Fruit fly (Drosophila melanogaster) whole organism, embryonic: ENCODE measurements around the gene Elo68alpha.

ENCODE experiments used
- BEAF-32 ChIP-seq: fragments of 200-800 bp; sonication (Bioruptor generic); optimal IDR thresholded peaks from 3 replicates; lab custom pipeline; 2017; ENCODE audit warnings: missing biosample characterization, missing genetic modification characterization, mild to moderate bottlenecking, moderate library complexity, missing genetic modification reagents
- Bgb ChIP-seq: fragments of 200-800 bp; sonication (Bioruptor generic); IDR thresholded peaks from 2 replicates; pipeline ENCODE4 v1.3.6; 2022; ENCODE audit warnings: missing biosample characterization, missing genetic modification characterization; ENCODE audit not compliant: partially characterized antibody
- CG10274 ChIP-seq: fragments of 200-800 bp; sonication (Bioruptor generic); optimal IDR thresholded peaks from 3 replicates; lab custom pipeline; 2017; ENCODE audit warnings: missing biosample characterization, mild to moderate bottlenecking, missing genetic modification characterization
- CG11456 ChIP-seq: fragments of 200-800 bp; sonication (Bioruptor generic); IDR thresholded peaks from 3 replicates; pipeline ENCODE4 v1.3.6; 2022; ENCODE audit warnings: missing biosample characterization, missing genetic modification characterization
- CG11696 ChIP-seq: fragments of 200-800 bp; sonication (Bioruptor generic); IDR thresholded peaks from 2 replicates; pipeline ENCODE4 v1.3.6; 2022; ENCODE audit warnings: missing biosample characterization, missing genetic modification characterization
- CG11723 ChIP-seq: fragments of 200-800 bp; sonication (Bioruptor generic); optimal IDR thresholded peaks from 2 replicates; lab custom pipeline; 2017; ENCODE audit warnings: missing biosample characterization, mild to moderate bottlenecking, missing genetic modification characterization
- CG1529 ChIP-seq: fragments of 200-800 bp; sonication (Bioruptor generic); optimal IDR thresholded peaks from 3 replicates; lab custom pipeline; 2018; ENCODE audit warnings: missing biosample characterization, missing genetic modification characterization
- CG17568 ChIP-seq: fragments of 200-800 bp; sonication (Bioruptor generic); optimal IDR thresholded peaks from 2 replicates; lab custom pipeline; 2018; ENCODE audit warnings: missing biosample characterization, mild to moderate bottlenecking, missing genetic modification characterization, moderate library complexity
- CG1792 ChIP-seq: fragments of 200-800 bp; sonication (Bioruptor generic); optimal IDR thresholded peaks from 2 replicates; lab custom pipeline; 2016; ENCODE audit warnings: missing biosample characterization, missing genetic modification characterization
- CG18476 ChIP-seq: fragments of 200-800 bp; sonication (Bioruptor generic); optimal IDR thresholded peaks from 2 replicates; lab custom pipeline; 2016; ENCODE audit warnings: missing biosample characterization, mild to moderate bottlenecking, missing genetic modification characterization
- CG2199 ChIP-seq: fragments of 200-800 bp; sonication (Bioruptor generic); IDR thresholded peaks from 3 replicates; pipeline ENCODE4 v1.3.6; 2022; ENCODE audit warnings: missing biosample characterization, missing genetic modification characterization
- CG2875 ChIP-seq: fragments of 200-800 bp; sonication (Bioruptor generic); optimal IDR thresholded peaks from 2 replicates; lab custom pipeline; 2017; ENCODE audit warnings: missing biosample characterization, mild to moderate bottlenecking, missing genetic modification characterization, missing genetic modification reagents
- CG31224 ChIP-seq: fragments of 200-800 bp; sonication (Bioruptor generic); IDR thresholded peaks from 2 replicates; pipeline ENCODE4 v1.3.6; 2022; ENCODE audit warnings: missing biosample characterization, missing genetic modification characterization
- CG32532 ChIP-seq: fragments of 200-800 bp; sonication (Bioruptor generic); IDR thresholded peaks from 2 replicates; pipeline ENCODE4 v1.3.6; 2022; ENCODE audit warnings: missing biosample characterization, missing genetic modification characterization
- CG4854 ChIP-seq: fragments of 200-800 bp; sonication (Bioruptor generic); optimal IDR thresholded peaks from 2 replicates; lab custom pipeline; 2016; ENCODE audit warnings: missing biosample characterization, missing genetic modification characterization, inconsistent platforms
- CG5180 ChIP-seq: fragments of 200-800 bp; sonication (Bioruptor generic); optimal IDR thresholded peaks from 3 replicates; lab custom pipeline; 2017; ENCODE audit warnings: missing biosample characterization, missing genetic modification characterization, mild to moderate bottlenecking, moderate library complexity, missing genetic modification reagents
- CG6765 ChIP-seq: fragments of 200-800 bp; sonication (Bioruptor generic); optimal IDR thresholded peaks from 3 replicates; lab custom pipeline; 2017; ENCODE audit warnings: missing biosample characterization, mild to moderate bottlenecking, missing genetic modification characterization
- CG8089 ChIP-seq: fragments of 200-800 bp; sonication (Bioruptor generic); optimal IDR thresholded peaks from 3 replicates; lab custom pipeline; 2016; ENCODE audit warnings: missing biosample characterization, missing genetic modification characterization
- CG8924 ChIP-seq: fragments of 200-800 bp; optimal IDR thresholded peaks from 3 replicates; lab custom pipeline; 2019; ENCODE audit warnings: missing biosample characterization, mild to moderate bottlenecking, missing genetic modification characterization, moderate library complexity
- CkIIα-i1 ChIP-seq: fragments of 200-800 bp; sonication (Bioruptor generic); IDR thresholded peaks from 2 replicates; pipeline ENCODE4 v1.3.6; 2022; ENCODE audit warnings: missing biosample characterization, missing genetic modification characterization
- D19B ChIP-seq: fragments of 200-800 bp; sonication (Bioruptor generic); optimal IDR thresholded peaks from 2 replicates; lab custom pipeline; 2017; ENCODE audit warnings: missing biosample characterization, mild to moderate bottlenecking, missing genetic modification characterization
- Dip2 ChIP-seq: fragments of 200-800 bp; sonication (Bioruptor generic); IDR thresholded peaks from 2 replicates; pipeline ENCODE4 v1.3.6; 2022; ENCODE audit warnings: missing biosample characterization, missing genetic modification characterization
- Dip3 ChIP-seq: fragments of 200-800 bp; sonication (Bioruptor generic); optimal IDR thresholded peaks from 3 replicates; lab custom pipeline; 2016; ENCODE audit warnings: missing biosample characterization, missing genetic modification characterization
- Dp ChIP-seq: fragments of 200-800 bp; sonication (Bioruptor generic); optimal IDR thresholded peaks from 2 replicates; lab custom pipeline; 2018; ENCODE audit warnings: missing biosample characterization, mild to moderate bottlenecking, missing genetic modification characterization, moderate library complexity
- Hey ChIP-seq: fragments of 200-800 bp; sonication (Bioruptor generic); optimal IDR thresholded peaks from 3 replicates; lab custom pipeline; 2018; ENCODE audit warnings: missing biosample characterization, mild to moderate bottlenecking, missing genetic modification characterization
- HmgD ChIP-seq: fragments of 200-800 bp; sonication (Bioruptor generic); optimal IDR thresholded peaks from 3 replicates; lab custom pipeline; 2016; ENCODE audit warnings: missing biosample characterization, missing genetic modification characterization
- Hmr ChIP-seq: fragments of 200-800 bp; sonication (Bioruptor generic); optimal IDR thresholded peaks from 3 replicates; lab custom pipeline; 2017; ENCODE audit warnings: mild to moderate bottlenecking, missing biosample characterization, missing genetic modification reagents, missing genetic modification characterization
- Lhr ChIP-seq: fragments of 200-800 bp; sonication (Bioruptor generic); optimal IDR thresholded peaks from 3 replicates; lab custom pipeline; 2017; ENCODE audit warnings: mild to moderate bottlenecking, missing biosample characterization, missing genetic modification reagents, missing genetic modification characterization
- MTF-1 ChIP-seq: fragments of 200-800 bp; sonication (Bioruptor generic); optimal IDR thresholded peaks from 2 replicates; lab custom pipeline; 2018; ENCODE audit warnings: missing biosample characterization, mild to moderate bottlenecking, missing genetic modification characterization, borderline replicate concordance
- NC2β ChIP-seq: fragments of 200-800 bp; sonication (Bioruptor generic); optimal IDR thresholded peaks from 2 replicates; lab custom pipeline; 2016; ENCODE audit warnings: missing biosample characterization, missing genetic modification characterization
- Oli ChIP-seq: fragments of 200-800 bp; sonication (Bioruptor generic); optimal IDR thresholded peaks from 2 replicates; lab custom pipeline; 2018; ENCODE audit warnings: missing biosample characterization, mild to moderate bottlenecking, missing genetic modification characterization, moderate library complexity
- Poxn ChIP-seq: fragments of 200-800 bp; sonication (Bioruptor generic); IDR thresholded peaks from 2 replicates; pipeline ENCODE4 v1.3.6; 2022; ENCODE audit warnings: missing biosample characterization, missing genetic modification characterization
- Rx ChIP-seq: fragments of 200-800 bp; sonication (Bioruptor generic); IDR thresholded peaks from 2 replicates; pipeline ENCODE4 v1.3.6; 2022; ENCODE audit warnings: missing biosample characterization, missing genetic modification characterization
- Sin3A ChIP-seq: fragments of >200 bp; optimal IDR thresholded peaks from 2 replicates; lab custom pipeline; 2018
- Sry-β ChIP-seq: fragments of 200-800 bp; sonication (Bioruptor generic); optimal IDR thresholded peaks from 2 replicates; lab custom pipeline; 2018; ENCODE audit warnings: missing biosample characterization, mild to moderate bottlenecking, missing genetic modification characterization, moderate library complexity
- TFAM ChIP-seq: fragments of 200-800 bp; sonication (Bioruptor generic); optimal IDR thresholded peaks from 2 replicates; lab custom pipeline; 2017; ENCODE audit warnings: missing biosample characterization, missing genetic modification characterization, inconsistent platforms
- Taf1 ChIP-seq: fragments of 200-800 bp; sonication (Bioruptor generic); IDR thresholded peaks from 2 replicates; pipeline ENCODE4 v1.3.6; 2022; ENCODE audit warnings: missing biosample characterization, missing genetic modification characterization
- al ChIP-seq: fragments of 200-800 bp; sonication (Bioruptor generic); IDR thresholded peaks from 2 replicates; pipeline ENCODE4 v1.3.6; 2022; ENCODE audit warnings: missing biosample characterization, missing genetic modification characterization
- crp ChIP-seq, 2 experiments: fragments of 200-800 bp; sonication (Bioruptor generic); optimal IDR thresholded peaks; 2 replicates in 1 of 2; 3 replicates in 1 of 2; lab custom pipeline; 2017; ENCODE audit warnings: missing biosample characterization in 2 of 2, missing genetic modification characterization in 2 of 2, mild to moderate bottlenecking in 1 of 2, moderate library complexity in 1 of 2
- eyg ChIP-seq: fragments of 200-800 bp; sonication (Bioruptor generic); optimal IDR thresholded peaks from 3 replicates; lab custom pipeline; 2016; ENCODE audit warnings: missing biosample characterization, missing genetic modification characterization
- fru ChIP-seq: fragments of >200 bp; optimal IDR thresholded peaks from 2 replicates; lab custom pipeline; 2017
- insv ChIP-seq, 2 experiments: fragments of 200-800 bp; sonication (Bioruptor generic); optimal IDR thresholded peaks; 3 replicates each; lab custom pipeline; 2016 to 2018; ENCODE audit warnings: missing biosample characterization in 2 of 2, missing genetic modification characterization in 2 of 2
- ken ChIP-seq: fragments of 200-800 bp; sonication (Bioruptor generic); IDR thresholded peaks from 3 replicates; pipeline ENCODE4 v1.3.6; 2022; ENCODE audit warnings: missing biosample characterization, missing genetic modification characterization
- knrl ChIP-seq: fragments of 200-800 bp; sonication (Bioruptor generic); IDR thresholded peaks from 3 replicates; pipeline ENCODE4 v1.3.6; 2022; ENCODE audit warnings: missing biosample characterization, missing genetic modification characterization; ENCODE audit not compliant: partially characterized antibody
- maf-S ChIP-seq: fragments of 200-800 bp; sonication (Bioruptor generic); optimal IDR thresholded peaks from 2 replicates; lab custom pipeline; 2016; ENCODE audit warnings: missing biosample characterization, missing genetic modification characterization
- odd ChIP-seq: fragments of 200-800 bp; sonication (Bioruptor generic); optimal IDR thresholded peaks from 2 replicates; lab custom pipeline; 2017; ENCODE audit warnings: missing biosample characterization, mild to moderate bottlenecking, missing genetic modification characterization
- pnt ChIP-seq: fragments of 200-800 bp; sonication (Bioruptor generic); optimal IDR thresholded peaks from 3 replicates; lab custom pipeline; 2016; ENCODE audit warnings: missing biosample characterization, missing genetic modification characterization
- ro ChIP-seq: fragments of 200-800 bp; sonication (Bioruptor generic); IDR thresholded peaks from 2 replicates; pipeline ENCODE4 v1.3.6; 2022; ENCODE audit warnings: missing biosample characterization, missing genetic modification characterization
- tin ChIP-seq: fragments of 200-800 bp; sonication (Bioruptor generic); optimal IDR thresholded peaks from 3 replicates; lab custom pipeline; 2016; ENCODE audit warnings: missing biosample characterization, missing genetic modification characterization
- usp ChIP-seq: fragments of >200 bp; optimal IDR thresholded peaks from 2 replicates; lab custom pipeline; 2017; ENCODE audit warnings: missing biosample characterization, missing genetic modification characterization

The Elo68alpha gene

DNA sequence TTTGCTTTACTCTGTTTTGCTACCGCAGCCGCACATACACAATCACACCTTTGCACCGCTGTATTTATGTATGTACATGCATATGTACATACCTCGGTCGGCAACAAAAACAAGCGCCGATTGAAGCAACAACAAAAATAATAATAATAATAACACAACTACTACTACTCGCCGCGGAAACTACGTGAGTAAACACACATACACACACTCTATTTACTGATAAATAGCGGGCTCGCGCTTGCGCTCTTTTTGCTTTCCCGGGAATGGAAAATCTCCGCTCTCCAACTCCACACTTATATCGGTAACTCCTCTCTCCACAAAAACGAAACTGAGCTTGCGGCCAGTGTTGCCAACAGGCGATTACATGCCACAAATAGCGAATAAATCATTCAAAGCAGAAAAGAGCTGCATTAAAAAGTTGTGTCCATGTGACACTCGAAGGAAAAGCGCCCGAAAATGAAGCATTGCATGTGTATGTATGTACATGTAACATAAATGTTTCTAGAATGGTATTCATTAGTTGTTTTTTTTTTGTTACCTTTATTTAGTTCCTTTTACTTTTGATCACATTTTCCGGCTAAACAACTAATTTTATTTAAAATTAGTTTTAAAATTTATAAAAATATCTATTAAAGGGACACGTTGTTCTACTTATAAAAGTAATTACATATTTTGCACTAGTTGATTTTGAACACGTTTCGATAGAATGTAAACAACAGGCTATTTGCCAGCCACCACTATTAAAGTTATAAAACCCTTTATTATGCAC is 16.0 kb upstream of the Elo68alpha start (continued):
- peak; percentile 46 for TF ChIP-seq CG18476 (GFP tag; lab: Kevin White, UChicago)
- TF ChIP-seq Oli, result no peak
- TF ChIP-seq knrl, result no peak
- TF ChIP-seq insv (GFP tag; optimal IDR thresholded peaks at IDR 0.05; lab: Kevin White, UChicago), result peak in 1 of 2 experiments; percentile 78
- TF ChIP-seq Dip2 (GFP tag; lab: Robert Waterston, UW), result no peak
- TF ChIP-seq Dp, result no peak
- peak; percentile 84 for TF ChIP-seq Hey (tag; lab: Kevin White, UChicago)
- peak; percentile 34 for TF ChIP-seq CG4854
- no peak for TF ChIP-seq usp (GFP tag; lab: Kevin White, UChicago)
- no peak for TF ChIP-seq ro (GFP tag; lab: Robert Waterston, UW)
- TF ChIP-seq Taf1 (GFP tag; lab: Robert Waterston, UW), result no peak
- TF ChIP-seq tin (GFP tag; lab: Kevin White, UChicago), result no peak
- no peak for TF ChIP-seq Rx (GFP tag; lab: Robert Waterston, UW)
- TF ChIP-seq CG11456 (GFP tag; lab: Robert Waterston, UW), result peak; percentile 81; the same call in 2 of the 3 replicates
- peak; percentile 69 for TF ChIP-seq CG11723 (GFP tag; lab: Kevin White, UChicago)
- peak; percentile 12 for TF ChIP-seq CG10274 (GFP tag; lab: Kevin White, UChicago)
- no peak for TF ChIP-seq Sin3A (lab: Kevin White, UChicago)
- TF ChIP-seq CG1529, result peak; percentile 72
- peak; percentile 31 for TF ChIP-seq Dip3 (GFP tag; lab: Kevin White, UChicago)
- TF ChIP-seq CG11696 (GFP tag; lab: Robert Waterston, UW), result 0 out of 2 replicates have a peak, but pooled peaks have one; percentile 26
- TF ChIP-seq al (GFP tag; lab: Robert Waterston, UW), result no peak
- TF ChIP-seq BEAF-32 (GFP tag; lab: Kevin White, UChicago), result no peak
- TF ChIP-seq HmgD (GFP tag; lab: Kevin White, UChicago), result peak; percentile 35
- TF ChIP-seq CG17568 (GFP tag; lab: Kevin White, UChicago), result peak; percentile 90
- peak; percentile 58 for TF ChIP-seq odd (GFP tag; lab: Kevin White, UChicago)
- peak; percentile 84 for TF ChIP-seq CG2875 (GFP tag; lab: Kevin White, UChicago)
- no peak for TF ChIP-seq TFAM (GFP tag; lab: Kevin White, UChicago)
- TF ChIP-seq CG31224 (GFP tag; lab: Robert Waterston, UW), result no peak
- TF ChIP-seq CG8089, result peak; percentile 74
- TF ChIP-seq MTF-1 (GFP tag; lab: Kevin White, UChicago), result peak; percentile 86
- peak; percentile 48 for TF ChIP-seq pnt
- TF ChIP-seq Bgb (GFP tag; lab: Robert Waterston, UW), result no peak
- peak; percentile 37 for TF ChIP-seq Lhr
- peak; percentile 81 for TF ChIP-seq NC2β
- peak; percentile 89 for TF ChIP-seq Hmr
- peak; percentile 22 for TF ChIP-seq D19B (GFP tag; lab: Kevin White, UChicago)
- 0 out of 3 replicates have a peak, but pooled peaks have one; percentile 71 for TF ChIP-seq CG2199 (GFP tag; lab: Robert Waterston, UW)
- peak; percentile 33 for TF ChIP-seq eyg (GFP tag; lab: Kevin White, UChicago)
- peak; percentile 79 for TF ChIP-seq CG6765 (GFP tag; lab: Kevin White, UChicago)
- peak; percentile 38; the same call in 1 of the 2 replicates for TF ChIP-seq CG32532 (GFP tag; lab: Robert Waterston, UW)
- peak; percentile 21 for TF ChIP-seq Sry-β (GFP tag; lab: Kevin White, UChicago)
- TF ChIP-seq Poxn, result no peak
- no peak for TF ChIP-seq ken
- TF ChIP-seq CG5180 (GFP tag; lab: Kevin White, UChicago), result peak; percentile 77
- TF ChIP-seq crp (GFP tag; optimal IDR thresholded peaks at IDR 0.05; lab: Kevin White, UChicago), result peak in 1 of 2 experiments; percentile 32
- TF ChIP-seq maf-S (GFP tag; lab: Kevin White, UChicago), result peak; percentile 18
- peak; percentile 69 for TF ChIP-seq CG1792 (GFP tag; lab: Kevin White, UChicago)
- TF ChIP-seq fru (lab: Kevin White, UChicago), result no peak
- no peak for TF ChIP-seq CkIIα-i1 (GFP tag; lab: Robert Waterston, UW)
- peak; percentile 86 for TF ChIP-seq CG8924
